Fruit fly (Drosophila melanogaster) whole organism, embryonic: Measurements from ENCODE around the gene Bcat.

Experiments
- ATbp ChIP-seq: fragments of 200-800 bp; sonication (Bioruptor generic); optimal IDR thresholded peaks from 2 replicates; lab custom pipeline; 2017; ENCODE audit warnings: missing biosample characterization, mild to moderate bottlenecking, missing genetic modification characterization, missing genetic modification reagents
- Bdp1 ChIP-seq: fragments of 200-800 bp; sonication (Bioruptor generic); optimal IDR thresholded peaks from 3 replicates; lab custom pipeline; 2016; ENCODE audit warnings: missing biosample characterization, missing genetic modification characterization
- CG10431 ChIP-seq: fragments of 200-800 bp; sonication (Bioruptor generic); optimal IDR thresholded peaks from 3 replicates; lab custom pipeline; 2018; ENCODE audit warnings: missing biosample characterization, mild to moderate bottlenecking, missing genetic modification characterization
- CG14710 ChIP-seq: fragments of 200-800 bp; sonication (Bioruptor generic); optimal IDR thresholded peaks from 3 replicates; lab custom pipeline; 2019; ENCODE audit warnings: missing biosample characterization, mild to moderate bottlenecking, missing genetic modification characterization, moderate library complexity
- CG17385 ChIP-seq: fragments of 200-800 bp; sonication (Bioruptor generic); optimal IDR thresholded peaks from 3 replicates; lab custom pipeline; 2018; ENCODE audit warnings: missing biosample characterization, mild to moderate bottlenecking, missing genetic modification characterization
- CG17568 ChIP-seq: fragments of 200-800 bp; sonication (Bioruptor generic); optimal IDR thresholded peaks from 2 replicates; lab custom pipeline; 2018; ENCODE audit warnings: missing biosample characterization, mild to moderate bottlenecking, missing genetic modification characterization, moderate library complexity
- CG18011 ChIP-seq: fragments of 200-800 bp; sonication (Bioruptor generic); optimal IDR thresholded peaks from 2 replicates; lab custom pipeline; 2017; ENCODE audit warnings: missing biosample characterization, missing genetic modification characterization, mild to moderate bottlenecking, moderate library complexity, missing genotype
- CG18599 ChIP-seq: fragments of 200-800 bp; sonication (Bioruptor generic); optimal IDR thresholded peaks from 3 replicates; lab custom pipeline; 2017; ENCODE audit warnings: missing biosample characterization, missing genetic modification characterization, mild to moderate bottlenecking, moderate library complexity, missing genetic modification reagents
- CG2116 ChIP-seq: fragments of 200-800 bp; sonication (Bioruptor generic); optimal IDR thresholded peaks from 3 replicates; lab custom pipeline; 2018; ENCODE audit warnings: missing biosample characterization, mild to moderate bottlenecking, missing genetic modification characterization
- CG2712 ChIP-seq: fragments of 200-800 bp; optimal IDR thresholded peaks from 3 replicates; lab custom pipeline; 2019; ENCODE audit warnings: missing biosample characterization, mild to moderate bottlenecking, missing genetic modification characterization, moderate library complexity
- CG30020 ChIP-seq: fragments of 200-800 bp; optimal IDR thresholded peaks from 2 replicates; lab custom pipeline; 2019; ENCODE audit warnings: missing biosample characterization, mild to moderate bottlenecking, missing genetic modification characterization, moderate library complexity
- CG30431 ChIP-seq: fragments of 200-800 bp; sonication (Bioruptor generic); optimal IDR thresholded peaks from 2 replicates; lab custom pipeline; 2017; ENCODE audit warnings: missing biosample characterization, missing genetic modification characterization
- CG31224 ChIP-seq: fragments of 200-800 bp; sonication (Bioruptor generic); IDR thresholded peaks from 2 replicates; pipeline ENCODE4 v1.3.6; 2022; ENCODE audit warnings: missing biosample characterization, missing genetic modification characterization
- CG33213 ChIP-seq: fragments of 200-800 bp; sonication (Bioruptor generic); optimal IDR thresholded peaks from 3 replicates; lab custom pipeline; 2016; ENCODE audit warnings: missing biosample characterization, missing genetic modification characterization
- CG4707 ChIP-seq: fragments of 200-800 bp; sonication (Bioruptor generic); optimal IDR thresholded peaks from 2 replicates; lab custom pipeline; 2018; ENCODE audit warnings: missing biosample characterization, mild to moderate bottlenecking, missing genetic modification characterization, moderate library complexity
- CG6175 ChIP-seq: fragments of 200-800 bp; sonication (Bioruptor generic); IDR thresholded peaks from 3 replicates; pipeline ENCODE4 v1.3.6; 2022; ENCODE audit warnings: missing biosample characterization, missing genetic modification characterization
- CG6689 ChIP-seq: fragments of 200-800 bp; sonication (Bioruptor generic); IDR thresholded peaks from 2 replicates; pipeline ENCODE4 v1.3.6; 2022; ENCODE audit warnings: missing biosample characterization, missing genetic modification characterization
- CG7271 ChIP-seq: fragments of 200-800 bp; sonication (Bioruptor generic); optimal IDR thresholded peaks from 2 replicates; lab custom pipeline; 2018; ENCODE audit warnings: missing biosample characterization, mild to moderate bottlenecking, missing genetic modification characterization, moderate library complexity
- CG8478 ChIP-seq: fragments of >200 bp; optimal IDR thresholded peaks from 2 replicates; lab custom pipeline; 2018
- CG9876 ChIP-seq: fragments of 200-800 bp; sonication (Bioruptor generic); optimal IDR thresholded peaks from 2 replicates; lab custom pipeline; 2016; ENCODE audit warnings: missing biosample characterization, missing genetic modification characterization
- D ChIP-seq, 2 experiments: fragments of 200-800 bp in 1 of 2; fragments of >200 bp in 1 of 2; sonication (Bioruptor generic) in 1 of 2; optimal IDR thresholded peaks; 2 replicates in 1 of 2; 3 replicates in 1 of 2; lab custom pipeline; 2017; ENCODE audit warnings: mild to moderate bottlenecking in 1 of 2, missing biosample characterization in 1 of 2, missing genetic modification characterization in 1 of 2, missing genetic modification reagents in 1 of 2
- Doc3 ChIP-seq: fragments of 200-800 bp; sonication (Bioruptor generic); IDR thresholded peaks from 3 replicates; pipeline ENCODE4 v1.3.6; 2022; ENCODE audit warnings: missing biosample characterization, missing genetic modification characterization; ENCODE audit not compliant: partially characterized antibody
- Dref ChIP-seq: fragments of 200-800 bp; sonication (Bioruptor generic); IDR thresholded peaks from 2 replicates; pipeline ENCODE4 v1.3.6; 2022; ENCODE audit warnings: missing biosample characterization, missing genetic modification characterization
- Eip74EF ChIP-seq, 2 experiments: fragments of 200-800 bp in 1 of 2; fragments of >200 bp in 1 of 2; sonication (Bioruptor generic) in 1 of 2; optimal IDR thresholded peaks; 2 replicates each; lab custom pipeline; 2017 to 2019; ENCODE audit warnings: missing biosample characterization in 2 of 2, missing genetic modification characterization in 2 of 2, mild to moderate bottlenecking in 1 of 2, moderate library complexity in 1 of 2
- Lhr ChIP-seq: fragments of 200-800 bp; sonication (Bioruptor generic); optimal IDR thresholded peaks from 3 replicates; lab custom pipeline; 2017; ENCODE audit warnings: mild to moderate bottlenecking, missing biosample characterization, missing genetic modification reagents, missing genetic modification characterization
- Myb ChIP-seq: fragments of 200-800 bp; sonication (Bioruptor generic); optimal IDR thresholded peaks from 2 replicates; lab custom pipeline; 2016; ENCODE audit warnings: missing biosample characterization, missing genetic modification characterization
- Opbp ChIP-seq: fragments of 200-800 bp; sonication (Bioruptor generic); IDR thresholded peaks from 3 replicates; pipeline ENCODE4 v1.3.6; 2022; ENCODE audit warnings: missing biosample characterization, missing genetic modification characterization; ENCODE audit not compliant: partially characterized antibody
- Rx ChIP-seq: fragments of 200-800 bp; sonication (Bioruptor generic); IDR thresholded peaks from 2 replicates; pipeline ENCODE4 v1.3.6; 2022; ENCODE audit warnings: missing biosample characterization, missing genetic modification characterization
- bbx ChIP-seq: fragments of 200-800 bp; sonication (Bioruptor generic); IDR thresholded peaks from 2 replicates; pipeline ENCODE4 v1.3.6; 2022; ENCODE audit warnings: missing biosample characterization, missing genetic modification characterization; ENCODE audit not compliant: partially characterized antibody
- cg ChIP-seq: fragments of 200-800 bp; sonication (Bioruptor generic); optimal IDR thresholded peaks from 3 replicates; lab custom pipeline; 2019; ENCODE audit warnings: missing biosample characterization, mild to moderate bottlenecking, missing genetic modification characterization, moderate library complexity
- crol ChIP-seq: fragments of 200-800 bp; sonication (Bioruptor generic); IDR thresholded peaks from 2 replicates; pipeline ENCODE4 v1.3.6; 2022; ENCODE audit warnings: missing biosample characterization, missing genetic modification characterization
- cwo ChIP-seq: fragments of 200-800 bp; sonication (Bioruptor generic); optimal IDR thresholded peaks from 3 replicates; lab custom pipeline; 2017; ENCODE audit warnings: missing biosample characterization, missing genetic modification characterization, mild to moderate bottlenecking, moderate library complexity, missing genetic modification reagents
- dmrt99B ChIP-seq: fragments of 200-800 bp; sonication (Bioruptor generic); optimal IDR thresholded peaks from 2 replicates; lab custom pipeline; 2018; ENCODE audit warnings: missing biosample characterization, mild to moderate bottlenecking, missing genetic modification characterization, moderate library complexity
- esg ChIP-seq: fragments of 200-800 bp; sonication (Bioruptor generic); conservative IDR thresholded peaks from 2 replicates; pipeline ENCODE4 v1.3.6; 2022; ENCODE audit warnings: missing biosample characterization, missing genetic modification characterization
- eve ChIP-seq, 2 experiments: fragments of >200 bp; optimal IDR thresholded peaks; 2 replicates each; lab custom pipeline; 2017; ENCODE audit warnings: missing biosample characterization in 2 of 2, missing genetic modification characterization in 2 of 2
- klu ChIP-seq: fragments of 200-800 bp; sonication (Bioruptor generic); IDR thresholded peaks from 2 replicates; pipeline ENCODE4 v1.3.6; 2022; ENCODE audit warnings: missing biosample characterization, missing genetic modification characterization
- knrl ChIP-seq: fragments of 200-800 bp; sonication (Bioruptor generic); IDR thresholded peaks from 3 replicates; pipeline ENCODE4 v1.3.6; 2022; ENCODE audit warnings: missing biosample characterization, missing genetic modification characterization; ENCODE audit not compliant: partially characterized antibody
- mirr ChIP-seq: fragments of 200-800 bp; sonication (Bioruptor generic); optimal IDR thresholded peaks from 3 replicates; lab custom pipeline; 2018; ENCODE audit warnings: missing biosample characterization, mild to moderate bottlenecking, missing genetic modification characterization
- sisA ChIP-seq: fragments of 200-800 bp; sonication (Bioruptor generic); IDR thresholded peaks from 2 replicates; pipeline ENCODE4 v1.3.6; 2022; ENCODE audit warnings: missing biosample characterization, missing genetic modification characterization
- sr ChIP-seq: fragments of 200-800 bp; sonication (Bioruptor generic); IDR thresholded peaks from 3 replicates; pipeline ENCODE4 v1.3.6; 2022; ENCODE audit warnings: missing biosample characterization, missing genetic modification characterization
- ttk ChIP-seq: fragments of 200-800 bp; sonication (Bioruptor generic); IDR thresholded peaks from 2 replicates; pipeline ENCODE4 v2.1.2; 2022; ENCODE audit warnings: missing biosample characterization, missing genetic modification characterization
- usp ChIP-seq: fragments of >200 bp; optimal IDR thresholded peaks from 2 replicates; lab custom pipeline; 2017; ENCODE audit warnings: missing biosample characterization, missing genetic modification characterization

The Bcat gene

DNA sequence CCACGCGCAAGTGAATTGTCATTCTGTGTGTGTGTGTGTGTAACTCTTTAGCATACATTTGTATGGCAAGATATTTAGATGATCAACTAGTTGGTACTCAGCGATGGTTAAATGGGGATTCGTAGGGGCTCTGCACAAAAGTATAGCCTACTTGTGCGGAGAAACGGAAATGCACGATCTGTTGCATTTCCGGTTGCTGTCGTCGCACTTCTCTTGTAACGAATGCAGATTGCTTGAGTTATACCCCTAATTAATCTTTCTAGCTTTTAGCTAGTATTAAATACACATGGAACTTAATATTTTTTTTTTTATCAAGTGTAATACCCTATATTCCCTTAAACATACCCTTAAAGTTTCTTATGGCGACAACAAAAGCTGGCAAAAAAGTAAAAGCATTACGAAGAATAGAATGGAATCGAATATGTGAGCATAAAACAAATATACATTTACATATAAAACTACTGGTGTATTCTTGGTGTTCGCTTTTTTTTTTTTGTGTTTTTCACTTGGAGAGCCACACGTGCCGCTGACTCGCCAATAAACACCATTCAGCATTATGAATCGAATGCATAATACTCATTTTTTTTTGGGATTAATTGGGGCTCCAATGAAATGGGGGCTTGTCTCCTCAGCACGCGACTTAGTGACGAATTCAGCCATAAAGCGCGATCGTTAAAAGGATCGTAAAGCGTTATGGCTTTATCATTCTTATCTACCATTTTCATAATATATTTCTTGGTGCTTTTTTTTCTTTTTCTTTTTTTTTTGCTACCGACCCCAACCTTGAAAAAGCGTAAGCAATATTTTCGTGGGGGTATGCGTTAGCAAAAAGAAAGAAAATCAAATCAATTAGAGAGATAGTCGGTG lies 5.3 kb upstream of the Bcat start (continued):
- TF ChIP-seq CG9876 (GFP tag; lab: Kevin White, UChicago) (peak; percentile 37), CG6175 (GFP tag; lab: Robert Waterston, UW) (0 out of 3 replicates have a peak, but pooled peaks have one; percentile 45), CG8478 (no peak), sr (GFP tag; lab: Robert Waterston, UW) (no peak), dmrt99B (peak; percentile 13), D (optimal IDR thresholded peaks at IDR 0.05; lab: Kevin White, UChicago) (no peak), D (GFP tag; optimal IDR thresholded peaks at IDR 0.05; lab: Kevin White, UChicago) (no peak), Rx (no peak), Lhr (no peak), crol (GFP tag; lab: Robert Waterston, UW) (no peak), mirr (GFP tag; lab: Kevin White, UChicago) (no peak), ATbp (no peak), sisA (GFP tag; lab: Robert Waterston, UW) (no peak), CG10431 (no peak), Myb (GFP tag; lab: Kevin White, UChicago) (peak; percentile 54), CG6689 (GFP tag; lab: Robert Waterston, UW) (no peak), cg (GFP tag; lab: Kevin White, UChicago) (peak; percentile 5), CG17385 (GFP tag; lab: Kevin White, UChicago) (peak; percentile 26), CG33213 (GFP tag; lab: Kevin White, UChicago) (no peak), CG14710 (tag; lab: Kevin White, UChicago) (no peak), CG30020 (no peak), CG2712 (peak; percentile 17), CG2116 (peak; percentile 6), esg (GFP tag; lab: Robert Waterston, UW) (no peak), Doc3 (GFP tag; lab: Robert Waterston, UW) (no peak), Eip74EF (GFP tag; optimal IDR thresholded peaks at IDR 0.05; lab: Kevin White, UChicago) (no peak), Dref (no peak), Opbp (no peak), CG17568 (no peak), CG31224 (GFP tag; lab: Robert Waterston, UW) (peak; percentile 60; the same call in 1 of the 2 replicates), knrl (GFP tag; lab: Robert Waterston, UW) (no peak), CG18599 (peak; percentile 61), CG7271 (tag; lab: Kevin White, UChicago) (no peak), bbx (no peak), CG18011 (no peak), CG4707 (GFP tag; lab: Kevin White, UChicago) (no peak), Bdp1 (GFP tag; lab: Kevin White, UChicago) (no peak), klu (GFP tag; lab: Robert Waterston, UW) (peak; percentile 26; the same call in 1 of the 2 replicates), cwo (GFP tag; lab: Kevin White, UChicago) (peak; percentile 61), ttk (no peak), usp (GFP tag; lab: Kevin White, UChicago) (no peak), CG30431 (GFP tag; lab: Kevin White, UChicago) (no peak), eve (GFP tag; optimal IDR thresholded peaks at IDR 0.05; lab: Kevin White, UChicago) (no peak)
